ENCODE assay signal across 2 fruit fly cellular contexts in the genomic region with DNA sequence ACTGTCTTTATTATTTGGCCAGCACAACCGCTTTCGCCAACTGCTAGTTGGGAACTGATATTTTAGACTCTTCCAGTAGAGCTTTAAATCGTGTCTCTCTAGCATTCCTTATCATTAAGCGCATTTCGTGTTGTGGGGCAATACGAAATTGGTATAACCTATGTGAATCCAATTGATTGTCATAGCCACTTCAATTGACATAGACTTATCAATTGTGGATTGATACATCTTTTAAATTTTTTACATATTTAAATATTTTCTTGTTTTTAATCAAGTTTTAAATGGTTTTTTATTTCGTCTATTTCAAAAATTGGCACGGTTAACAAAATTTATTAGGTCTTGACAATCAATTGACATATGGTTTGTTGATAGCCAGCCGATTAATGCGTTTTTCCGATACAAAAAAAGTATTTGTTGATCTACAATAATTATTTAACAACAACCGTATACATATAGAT.
TF ChIP-seq lines count a peak whose summit lies in the region.

A gene (minus strand): TSS at position 51 of the 458 bp plus-strand sequence.

- TF ChIP-seq CTCF in whole organism, embryonic (GFP tag; optimal IDR thresholded peaks at IDR 0.05; lab: Kevin White, UChicago): no peak

TF ChIP-seq in whole organism, adult, 20 proteins besides CTCF, POLR2A, EP300 and RAD21:
- TF ChIP-seq tj (GFP tag; optimal IDR thresholded peaks at IDR 0.05; lab: Kevin White, UChicago) (no peak), Clk (GFP tag; optimal IDR thresholded peaks at IDR 0.05; lab: Kevin White, UChicago) (no peak), pad (GFP tag; optimal IDR thresholded peaks at IDR 0.05; lab: Kevin White, UChicago) (no peak), kay (GFP tag; lab: Kevin White, UChicago; ENCODE audit: borderline replicate concordance) (peak; percentile 90), CG1620 (GFP tag; optimal IDR thresholded peaks at IDR 0.05; lab: Kevin White, UChicago) (no peak)

TF ChIP-seq in whole organism, embryonic, 481 proteins besides CTCF, POLR2A, EP300 and RAD21:
- TF ChIP-seq HLH3B (GFP tag; IDR thresholded peaks at IDR 0.05; lab: Robert Waterston, UW) (no peak), exex (tag; optimal IDR thresholded peaks at IDR 0.05; lab: Kevin White, UChicago) (peak; percentile 46)
